Fruit fly (Drosophila melanogaster) whole organism, wandering third instar larva: Measurements from ENCODE around the gene CG14564.

Experiments
- Abd-B ChIP-seq: fragments of >200 bp; optimal IDR thresholded peaks from 2 replicates; lab custom pipeline; 2017; ENCODE audit warnings: missing biosample characterization, missing genetic modification characterization
- CG32264 ChIP-seq: fragments of 200-800 bp; sonication (Bioruptor generic); optimal IDR thresholded peaks from 2 replicates; lab custom pipeline; 2016; ENCODE audit warnings: missing biosample characterization, missing genetic modification characterization
- CG9705 ChIP-seq: fragments of 200-800 bp; sonication (Bioruptor generic); optimal IDR thresholded peaks from 2 replicates; lab custom pipeline; 2018; ENCODE audit warnings: missing biosample characterization, mild to moderate bottlenecking, missing genetic modification characterization
- CrebA ChIP-seq: fragments of 200-800 bp; sonication (Bioruptor generic); optimal IDR thresholded peaks from 2 replicates; lab custom pipeline; 2016; ENCODE audit warnings: missing biosample characterization, mild to moderate bottlenecking, missing genetic modification characterization, borderline replicate concordance
- Dfd ChIP-seq: fragments of >200 bp; optimal IDR thresholded peaks from 2 replicates; lab custom pipeline; 2017; ENCODE audit warnings: missing biosample characterization, missing genetic modification characterization
- GATAd ChIP-seq: sonication (Bioruptor generic); optimal IDR thresholded peaks from 2 replicates; lab custom pipeline; 2016; ENCODE audit warnings: missing biosample characterization, missing genetic modification characterization
- HLH106 ChIP-seq: fragments of 200-800 bp; optimal IDR thresholded peaks from 3 replicates; lab custom pipeline; 2019; ENCODE audit warnings: missing biosample characterization, mild to moderate bottlenecking, missing genetic modification characterization, moderate library complexity
- Hnf4 ChIP-seq: fragments of 200-800 bp; sonication (Bioruptor generic); optimal IDR thresholded peaks from 2 replicates; lab custom pipeline; 2016; ENCODE audit warnings: missing biosample characterization, mild to moderate bottlenecking, missing genetic modification characterization
- Hr78 ChIP-seq: fragments of >200 bp; optimal IDR thresholded peaks from 2 replicates; lab custom pipeline; 2017; ENCODE audit warnings: missing biosample characterization, missing genetic modification characterization
- Hr83 ChIP-seq: fragments of 200-300 bp; sonication (Bioruptor generic); optimal IDR thresholded peaks from 2 replicates; lab custom pipeline; 2016; ENCODE audit warnings: missing biosample characterization, mild to moderate bottlenecking, missing genetic modification characterization, moderate library complexity; ENCODE audit not compliant: poor library complexity, severe bottlenecking
- Jra ChIP-seq: sonication (Bioruptor generic); optimal IDR thresholded peaks from 2 replicates; lab custom pipeline; 2016; ENCODE audit warnings: missing biosample characterization, missing genetic modification characterization
- Mio ChIP-seq: sonication (Bioruptor generic); optimal IDR thresholded peaks from 2 replicates; lab custom pipeline; 2016; ENCODE audit warnings: missing biosample characterization, missing genetic modification characterization
- Myc ChIP-seq: fragments of >200 bp; optimal IDR thresholded peaks from 2 replicates; lab custom pipeline; 2017
- OdsH ChIP-seq: fragments of 200-800 bp; sonication (Bioruptor generic); optimal IDR thresholded peaks from 2 replicates; lab custom pipeline; 2016; ENCODE audit warnings: missing biosample characterization, mild to moderate bottlenecking, missing genetic modification characterization
- Rel ChIP-seq, 2 experiments: fragments of 200-800 bp; sonication (Bioruptor generic) in 1 of 2; optimal IDR thresholded peaks; 2 replicates in 1 of 2; 3 replicates in 1 of 2; lab custom pipeline; 2016 to 2019; ENCODE audit warnings: mild to moderate bottlenecking in 2 of 2, missing biosample characterization in 2 of 2, missing genetic modification characterization in 2 of 2, moderate library complexity in 1 of 2
- Sp1 ChIP-seq: fragments of 200-800 bp; sonication (Bioruptor generic); optimal IDR thresholded peaks from 3 replicates; lab custom pipeline; 2019; ENCODE audit warnings: missing biosample characterization, mild to moderate bottlenecking, missing genetic modification characterization, moderate library complexity
- Vsx2 ChIP-seq: fragments of 200-300, 225-300 bp; sonication (Bioruptor generic); optimal IDR thresholded peaks from 2 replicates; lab custom pipeline; 2018; ENCODE audit warnings: missing biosample characterization, missing genetic modification characterization; ENCODE audit not compliant: partially characterized antibody
- br ChIP-seq: fragments of 200-800 bp; sonication (Bioruptor generic); optimal IDR thresholded peaks from 2 replicates; lab custom pipeline; 2016; ENCODE audit warnings: missing biosample characterization, missing genetic modification characterization
- brk ChIP-seq: fragments of 200-800 bp; sonication (Bioruptor generic); optimal IDR thresholded peaks from 2 replicates; lab custom pipeline; 2016; ENCODE audit warnings: missing biosample characterization, mild to moderate bottlenecking, missing genetic modification characterization
- dl ChIP-seq, 2 experiments: fragments of 175-275, 200-275 bp in 1 of 2; fragments of 200-275 bp in 1 of 2; sonication (Bioruptor generic); optimal IDR thresholded peaks; lab custom pipeline; 2018; ENCODE audit warnings: mild to moderate bottlenecking in 2 of 2, missing biosample characterization in 2 of 2, missing genetic modification characterization in 2 of 2, moderate library complexity in 2 of 2; ENCODE audit not compliant: partially characterized antibody in 2 of 2, insufficient read depth in 1 of 2
- dsf ChIP-seq: sonication (Bioruptor generic); optimal IDR thresholded peaks from 2 replicates; lab custom pipeline; 2016; ENCODE audit warnings: missing biosample characterization, missing genetic modification characterization, borderline replicate concordance
- ey ChIP-seq: fragments of 200-800 bp; sonication (Bioruptor generic); optimal IDR thresholded peaks from 2 replicates; lab custom pipeline; 2016; ENCODE audit warnings: missing biosample characterization, missing genetic modification characterization
- foxo ChIP-seq, 2 experiments: fragments of 200-800 bp; sonication (Bioruptor generic); optimal IDR thresholded peaks; 2 replicates in 1 of 2; 3 replicates in 1 of 2; lab custom pipeline; 2016 to 2017; ENCODE audit warnings: missing biosample characterization in 2 of 2, missing genetic modification characterization in 2 of 2
- fru ChIP-seq: fragments of 200-800 bp; sonication (Bioruptor generic); optimal IDR thresholded peaks from 3 replicates; lab custom pipeline; 2016; ENCODE audit warnings: missing biosample characterization, mild to moderate bottlenecking, missing genetic modification characterization
- h ChIP-seq: fragments of 200-800 bp; sonication (Bioruptor generic); optimal IDR thresholded peaks from 3 replicates; lab custom pipeline; 2016; ENCODE audit warnings: missing biosample characterization, mild to moderate bottlenecking, missing genetic modification characterization
- jim ChIP-seq: fragments of 175-275, 200-325 bp; sonication (Bioruptor generic); optimal IDR thresholded peaks from 2 replicates; lab custom pipeline; 2016; ENCODE audit warnings: missing biosample characterization, mild to moderate bottlenecking, missing genetic modification characterization
- lola ChIP-seq: fragments of >200 bp; optimal IDR thresholded peaks from 2 replicates; lab custom pipeline; 2017; ENCODE audit warnings: missing biosample characterization, missing genetic modification characterization
- pan ChIP-seq: fragments of >200 bp; optimal IDR thresholded peaks from 2 replicates; lab custom pipeline; 2017
- psq ChIP-seq: fragments of 200-800 bp; sonication (Bioruptor generic); optimal IDR thresholded peaks from 3 replicates; lab custom pipeline; 2017; ENCODE audit warnings: missing biosample characterization, mild to moderate bottlenecking, missing genetic modification characterization, moderate library complexity
- rgr ChIP-seq: fragments of 200-800 bp; sonication (Bioruptor generic); optimal IDR thresholded peaks from 3 replicates; lab custom pipeline; 2016; ENCODE audit warnings: missing biosample characterization, mild to moderate bottlenecking, missing genetic modification characterization
- sage ChIP-seq: fragments of 200-800 bp; sonication (Bioruptor generic); optimal IDR thresholded peaks from 2 replicates; lab custom pipeline; 2016; ENCODE audit warnings: missing biosample characterization, mild to moderate bottlenecking, missing genetic modification characterization
- sv ChIP-seq: fragments of 200-800 bp; sonication (Bioruptor generic); optimal IDR thresholded peaks from 3 replicates; lab custom pipeline; 2016; ENCODE audit warnings: missing biosample characterization, missing genetic modification characterization
- tai ChIP-seq: sonication (Bioruptor generic); optimal IDR thresholded peaks from 2 replicates; lab custom pipeline; 2016; ENCODE audit warnings: missing biosample characterization, missing genetic modification characterization
- woc ChIP-seq: sonication (Bioruptor generic); optimal IDR thresholded peaks from 2 replicates; lab custom pipeline; 2016; ENCODE audit warnings: missing biosample characterization, mild to moderate bottlenecking, missing genetic modification characterization

Gene CG14564

DNA sequence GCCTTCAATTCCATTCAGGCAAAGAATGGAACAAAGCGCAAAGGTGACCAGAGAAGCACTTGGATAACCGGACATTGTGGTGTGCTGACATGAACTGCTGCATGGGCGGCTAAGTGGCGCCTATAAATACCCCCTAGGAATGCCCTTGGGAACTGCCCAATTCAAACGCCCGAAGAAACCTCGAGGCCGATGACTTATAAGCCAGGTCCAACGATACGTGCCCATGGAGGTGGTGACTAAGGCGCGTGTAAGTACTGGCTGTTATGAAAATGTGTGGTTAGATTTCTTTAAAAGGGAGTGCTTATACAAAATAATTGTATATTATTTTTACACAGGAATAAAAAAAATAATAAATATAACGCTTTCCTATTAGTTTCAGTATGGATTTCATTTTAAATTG, 26.6 kb upstream of the CG14564 start, which contains the start of gene CG14570:
Gene CG14570, minus strand, starts transcription at position 101 of the 400 bp plus-strand sequence.
- TF ChIP-seq OdsH: no peak
- no peak for TF ChIP-seq sv (GFP tag; lab: Kevin White, UChicago)
- no peak for TF ChIP-seq Dfd (GFP tag; lab: Kevin White, UChicago)
- TF ChIP-seq tai: no peak
- no peak for TF ChIP-seq jim (GFP tag; lab: Kevin White, UChicago)
- no peak for TF ChIP-seq Abd-B (GFP tag; lab: Kevin White, UChicago)
- no peak for TF ChIP-seq ey (GFP tag; lab: Kevin White, UChicago)
- no peak for TF ChIP-seq psq (GFP tag; lab: Kevin White, UChicago)
- TF ChIP-seq Hr83 (GFP tag; lab: Kevin White, UChicago): no peak
- TF ChIP-seq Vsx2 (GFP tag; lab: Kevin White, UChicago): no peak
- TF ChIP-seq HLH106 (tag; lab: Kevin White, UChicago): no peak
- TF ChIP-seq Mio (GFP tag; lab: Kevin White, UChicago): no peak
- no peak for TF ChIP-seq brk
- TF ChIP-seq dsf: no peak
- TF ChIP-seq woc: no peak
- no peak for TF ChIP-seq br (GFP tag; lab: Kevin White, UChicago)
- no peak for TF ChIP-seq pan (lab: Kevin White, UChicago)
- no peak for TF ChIP-seq CrebA
- no peak for TF ChIP-seq Myc (lab: Kevin White, UChicago)

DNA sequence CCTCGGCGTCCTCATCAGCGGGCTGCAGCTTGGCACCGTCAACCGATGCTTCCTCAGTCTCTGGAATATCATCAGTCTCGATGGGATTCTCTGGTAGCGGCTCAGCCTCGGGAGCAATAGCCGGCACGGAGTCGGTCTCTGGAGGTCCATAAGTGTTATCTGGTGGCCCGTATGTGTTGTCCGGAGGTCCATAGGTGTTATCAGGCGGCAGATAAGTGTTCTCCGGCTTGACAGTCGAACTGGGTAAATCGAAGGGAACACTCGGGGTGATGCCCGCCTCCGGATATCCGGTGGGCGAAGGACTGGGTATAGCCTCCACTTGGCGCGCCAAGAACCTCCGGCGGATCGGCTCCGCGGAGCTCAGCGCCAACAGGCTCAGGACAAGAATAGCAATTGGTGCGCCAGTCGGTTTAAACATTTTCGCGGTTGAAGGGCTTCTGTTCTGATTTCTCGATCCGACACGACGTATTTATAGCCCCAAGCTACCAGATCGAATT, 25.8 kb upstream of the CG14564 start, which contains the start of gene CG14569:
Gene CG14569, minus strand, starts transcription at position 447 of the 497 bp plus-strand sequence.
- TF ChIP-seq dsf (no peak), sv (GFP tag; lab: Kevin White, UChicago) (no peak), fru (no peak), Hr83 (GFP tag; lab: Kevin White, UChicago) (no peak)
- TF ChIP-seq, all 38 proteins: peak for 0

DNA sequence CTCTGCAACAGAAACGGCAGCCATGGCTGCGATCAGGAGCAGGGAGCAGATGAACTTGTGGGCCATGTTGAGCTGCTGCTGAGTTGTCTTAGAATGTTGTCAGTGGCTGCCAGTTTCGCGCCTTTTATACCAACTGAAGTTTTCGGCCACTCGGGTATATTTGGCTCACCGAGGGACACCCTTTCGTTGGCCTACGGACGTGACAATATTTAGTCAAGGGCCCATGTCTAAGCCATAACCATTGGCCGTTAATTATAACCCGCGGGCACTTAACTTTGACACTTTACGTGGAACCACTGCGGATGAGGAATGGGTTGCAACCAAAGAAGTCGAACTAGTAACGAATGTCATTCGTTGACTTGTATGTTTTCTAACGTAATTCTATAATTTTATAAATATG, 23.6 kb upstream of the CG14564 start, which contains the start of gene CG14568:
Gene CG14568, minus strand, starts transcription at position 101 of the 400 bp plus-strand sequence.
- TF ChIP-seq CG9705 (GFP tag; lab: Kevin White, UChicago) (no peak), tai (no peak), OdsH (no peak), fru (no peak), Mio (GFP tag; lab: Kevin White, UChicago) (no peak), h (GFP tag; lab: Kevin White, UChicago) (no peak), jim (GFP tag; lab: Kevin White, UChicago) (no peak), rgr (no peak), Rel (GFP tag; optimal IDR thresholded peaks at IDR 0.05; lab: Kevin White, UChicago) (no peak), Rel (tag; optimal IDR thresholded peaks at IDR 0.05; lab: Kevin White, UChicago) (no peak), Sp1 (GFP tag; lab: Kevin White, UChicago) (no peak), Hr78 (no peak), psq (GFP tag; lab: Kevin White, UChicago) (no peak), Vsx2 (GFP tag; lab: Kevin White, UChicago) (no peak), pan (lab: Kevin White, UChicago) (no peak)

DNA sequence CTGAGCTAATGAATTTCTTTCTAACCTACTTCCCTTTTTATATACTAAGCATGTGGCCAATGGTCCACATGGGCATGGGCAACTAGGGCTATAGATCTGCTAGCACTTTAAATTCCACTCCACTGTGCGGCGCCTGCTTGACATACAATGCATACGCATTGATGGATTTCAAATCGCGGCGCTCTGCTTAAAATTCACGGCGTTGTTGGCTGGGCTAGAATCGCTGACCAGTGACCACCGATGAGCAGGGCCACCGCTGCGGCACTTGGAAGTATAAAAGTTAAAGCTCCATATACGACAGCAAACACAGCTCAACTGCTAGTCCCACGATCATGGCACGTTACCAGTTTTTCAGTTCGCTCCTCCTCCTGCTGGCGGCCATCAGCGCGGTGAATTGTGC, 23.2 kb upstream of the CG14564 start, which contains the start of gene CG14573:
Gene CG14573, plus strand, starts transcription at position 301 of the 400 bp plus-strand sequence.
- TF ChIP-seq dl (GFP tag; optimal IDR thresholded peaks at IDR 0.05; lab: Kevin White, UChicago; ENCODE audit: insufficient read depth in 1 of 2, partially characterized antibody in 2 of 2): no peak
- no peak for TF ChIP-seq sv (GFP tag; lab: Kevin White, UChicago)
- no peak for TF ChIP-seq CG9705 (GFP tag; lab: Kevin White, UChicago)
- no peak for TF ChIP-seq woc
- TF ChIP-seq h (GFP tag; lab: Kevin White, UChicago): no peak
- TF ChIP-seq CrebA: no peak
- TF ChIP-seq, all 38 proteins: peak for 0

DNA sequence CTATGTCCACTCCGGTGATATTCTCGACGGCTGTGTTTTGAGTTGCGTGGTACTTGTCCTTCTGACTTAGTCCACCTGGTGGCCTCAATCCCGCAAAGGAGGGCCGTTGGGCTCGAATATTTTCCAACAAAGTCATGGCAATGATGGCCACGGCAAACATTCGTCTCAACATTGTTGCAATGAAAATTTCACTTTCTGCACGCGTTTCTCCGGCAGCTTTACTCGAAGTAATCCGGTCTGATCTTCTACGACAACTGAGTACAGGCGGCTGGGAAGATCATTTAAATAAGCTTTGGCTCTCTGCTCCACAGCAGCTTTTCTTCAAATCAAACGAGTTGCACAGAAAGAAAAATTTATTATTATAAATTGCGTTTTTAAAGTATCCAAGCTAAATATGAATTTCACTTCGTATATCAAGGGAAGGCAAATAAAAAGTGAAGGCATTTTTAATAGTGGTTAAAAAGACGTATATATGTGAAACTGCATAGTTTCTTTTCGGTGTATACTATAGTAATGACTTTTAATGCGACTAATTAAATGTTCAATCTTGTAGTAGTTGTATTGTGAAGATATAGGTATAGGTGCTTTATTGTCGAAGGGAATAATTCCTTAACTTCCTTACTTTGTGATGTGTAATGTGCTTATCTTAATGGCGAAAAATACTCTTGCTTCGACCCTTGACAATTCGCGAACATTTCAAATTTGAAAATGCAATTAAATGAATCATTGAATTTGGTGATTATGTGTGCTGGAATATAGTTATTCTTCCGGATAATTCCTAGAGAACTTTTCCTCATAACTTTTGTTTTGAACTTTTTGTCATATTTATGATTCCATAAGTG, 18.6 kb upstream of the CG14564 start, which contains the start of gene CG14567:
Gene CG14567, minus strand, starts transcription at position 256 of the 842 bp plus-strand sequence.
- TF ChIP-seq Mio (GFP tag; lab: Kevin White, UChicago) (no peak), Abd-B (GFP tag; lab: Kevin White, UChicago) (no peak), Sp1 (GFP tag; lab: Kevin White, UChicago) (peak; percentile 11), brk (no peak), Vsx2 (GFP tag; lab: Kevin White, UChicago) (no peak), ey (GFP tag; lab: Kevin White, UChicago) (peak; percentile 31), Hnf4 (GFP tag; lab: Kevin White, UChicago) (no peak), sv (GFP tag; lab: Kevin White, UChicago) (no peak), pan (lab: Kevin White, UChicago) (no peak), Dfd (GFP tag; lab: Kevin White, UChicago) (no peak), Myc (lab: Kevin White, UChicago) (no peak), foxo (GFP tag; optimal IDR thresholded peaks at IDR 0.05; lab: Kevin White, UChicago) (peak in 1 of 2 experiments; percentile 52), woc (peak; percentile 57), CrebA (no peak), CG32264 (GFP tag; lab: Kevin White, UChicago) (no peak), Jra (GFP tag; lab: Kevin White, UChicago) (no peak), Rel (GFP tag; optimal IDR thresholded peaks at IDR 0.05; lab: Kevin White, UChicago) (no peak), Rel (tag; optimal IDR thresholded peaks at IDR 0.05; lab: Kevin White, UChicago) (no peak), GATAd (GFP tag; lab: Kevin White, UChicago) (no peak), Hr83 (GFP tag; lab: Kevin White, UChicago) (no peak), sage (GFP tag; lab: Kevin White, UChicago) (no peak), HLH106 (tag; lab: Kevin White, UChicago) (peak; percentile 9), br (GFP tag; lab: Kevin White, UChicago) (no peak), dl (GFP tag; optimal IDR thresholded peaks at IDR 0.05; lab: Kevin White, UChicago; ENCODE audit: insufficient read depth in 1 of 2, partially characterized antibody in 2 of 2) (no peak), h (GFP tag; lab: Kevin White, UChicago) (peak; percentile 41), CG9705 (GFP tag; lab: Kevin White, UChicago) (no peak), lola (GFP tag; lab: Kevin White, UChicago) (no peak)
